Fruit fly (Drosophila melanogaster): Measurements from ENCODE around the gene knk.
A peak's percentile ranks its signal among the peaks of the same experiment; 100 is the strongest.

Gene knk

DNA sequence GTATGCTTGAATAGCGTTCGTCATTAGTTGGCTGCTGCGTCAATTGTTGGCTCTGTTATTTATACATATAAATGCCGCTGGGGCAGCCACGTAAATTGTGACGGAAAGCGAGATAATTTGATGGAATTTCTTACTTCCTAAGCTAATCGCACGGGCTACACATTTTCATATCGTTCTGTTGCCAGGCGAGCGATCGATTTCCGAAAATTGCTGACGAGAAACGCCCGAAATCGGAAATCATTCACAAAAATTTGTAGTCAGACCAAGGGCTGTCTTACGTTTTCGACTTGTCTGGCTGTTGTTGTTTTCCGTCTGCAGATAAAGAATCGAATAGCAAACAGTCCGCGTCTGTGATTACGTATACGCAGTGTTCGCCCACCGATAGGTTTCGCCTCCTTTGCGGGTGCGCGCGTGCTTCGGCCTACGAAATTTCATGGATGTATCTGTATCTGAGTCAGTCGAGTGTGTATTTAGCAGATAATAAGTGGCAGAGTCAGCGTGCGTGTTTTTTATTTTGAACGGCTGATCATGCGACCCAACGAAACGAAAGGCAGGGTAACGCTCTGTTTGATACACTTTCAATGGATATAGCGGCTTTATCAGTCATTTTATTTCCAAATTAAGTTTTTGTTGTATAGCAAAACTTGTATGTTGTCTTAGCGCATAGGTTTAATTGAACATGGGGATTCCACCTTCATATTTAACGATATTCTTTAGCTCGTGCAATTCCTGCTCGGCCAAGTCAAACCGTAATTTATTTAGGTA lies 27.8 kb downstream of the knk start (continued):
- TF ChIP-seq mld (GFP tag; IDR thresholded peaks at IDR 0.05; ENCODE audit: partially characterized antibody) = no peak
- TF ChIP-seq z (GFP tag; IDR thresholded peaks at IDR 0.05) = no peak
- TF ChIP-seq CG15011 (GFP tag; optimal IDR thresholded peaks at IDR 0.05) = peak; percentile 33
- no peak for TF ChIP-seq unc-4 (GFP tag; IDR thresholded peaks at IDR 0.05; ENCODE audit: partially characterized antibody)
- TF ChIP-seq CG2116 (GFP tag; optimal IDR thresholded peaks at IDR 0.05) = peak; percentile 3
- TF ChIP-seq Fer1 (GFP tag; optimal IDR thresholded peaks at IDR 0.05) = peak; percentile 76
- peak; percentile 73 for TF ChIP-seq Ptx1 (GFP tag; IDR thresholded peaks at IDR 0.05)
- peak; percentile 90 for TF ChIP-seq sug (tag; optimal IDR thresholded peaks at IDR 0.05)
- TF ChIP-seq Dek (tag; optimal IDR thresholded peaks at IDR 0.05) = peak; percentile 63
- TF ChIP-seq aop (GFP tag; IDR thresholded peaks at IDR 0.05) = no peak
- TF ChIP-seq Dip3 (GFP tag; optimal IDR thresholded peaks at IDR 0.05) = peak; percentile 60
- no peak for TF ChIP-seq CG14965 (GFP tag; optimal IDR thresholded peaks at IDR 0.05; ENCODE audit: borderline replicate concordance)
- no peak for TF ChIP-seq inv (GFP tag; IDR thresholded peaks at IDR 0.05; ENCODE audit: partially characterized antibody)
- TF ChIP-seq CG5245 (GFP tag; optimal IDR thresholded peaks at IDR 0.05) = no peak
- TF ChIP-seq so (GFP tag; IDR thresholded peaks at IDR 0.05) = peak; percentile 62; the same call in 1 of the 3 replicates
- TF ChIP-seq Hr78 (GFP tag; optimal IDR thresholded peaks at IDR 0.05) = peak in 1 of 2 experiments; percentile 88
- TF ChIP-seq CG9817 (tag; optimal IDR thresholded peaks at IDR 0.05) = peak; percentile 74
- TF ChIP-seq HHEX (GFP tag; optimal IDR thresholded peaks at IDR 0.05) = peak; percentile 82
- TF ChIP-seq CG16863 (GFP tag; optimal IDR thresholded peaks at IDR 0.05) = peak; percentile 53
- TF ChIP-seq luna (GFP tag; optimal IDR thresholded peaks at IDR 0.05) = peak; percentile 55
- TF ChIP-seq CG10267 (tag; optimal IDR thresholded peaks at IDR 0.05) = peak; percentile 39
- peak; percentile 34 for TF ChIP-seq trh (GFP tag; optimal IDR thresholded peaks at IDR 0.05)
- peak; percentile 53 for TF ChIP-seq CG1603 (tag; optimal IDR thresholded peaks at IDR 0.05)
- TF ChIP-seq eyg (GFP tag; optimal IDR thresholded peaks at IDR 0.05) = peak; percentile 66
- TF ChIP-seq nau (GFP tag; optimal IDR thresholded peaks at IDR 0.05) = peak; percentile 57
- peak; percentile 58 for TF ChIP-seq Adf1 (GFP tag; IDR thresholded peaks at IDR 0.05)
- TF ChIP-seq Antp (GFP tag; optimal IDR thresholded peaks at IDR 0.05) = peak; percentile 77
- peak; percentile 39 for TF ChIP-seq wek (GFP tag; optimal IDR thresholded peaks at IDR 0.05)
- peak; percentile 13 for TF ChIP-seq CG10462 (GFP tag; optimal IDR thresholded peaks at IDR 0.05)
- TF ChIP-seq ttk (GFP tag; IDR thresholded peaks at IDR 0.05) = peak; percentile 61
- TF ChIP-seq CG17568 (GFP tag; optimal IDR thresholded peaks at IDR 0.05) = peak; percentile 19
- peak; percentile 50 for TF ChIP-seq pho (GFP tag; optimal IDR thresholded peaks at IDR 0.05)
- TF ChIP-seq Gug (GFP tag; IDR thresholded peaks at IDR 0.05) = peak; percentile 58; the same call in 2 of the 4 replicates
- TF ChIP-seq gsb-n (tag; optimal IDR thresholded peaks at IDR 0.05) = no peak
- TF ChIP-seq CG7963 (GFP tag; IDR thresholded peaks at IDR 0.05; ENCODE audit: partially characterized antibody) = no peak
- no peak for TF ChIP-seq CG14860 (GFP tag; IDR thresholded peaks at IDR 0.05; ENCODE audit: partially characterized antibody)
- no peak for TF ChIP-seq sna (GFP tag; IDR thresholded peaks at IDR 0.05; ENCODE audit: partially characterized antibody)
- no peak for TF ChIP-seq CG8478 (optimal IDR thresholded peaks at IDR 0.05)
- TF ChIP-seq CG10321 (GFP tag; IDR thresholded peaks at IDR 0.05) = no peak
- peak; percentile 51; the same call in 1 of the 3 replicates for TF ChIP-seq ken (GFP tag; IDR thresholded peaks at IDR 0.05)
- peak; percentile 55 for TF ChIP-seq Asciz (GFP tag; optimal IDR thresholded peaks at IDR 0.05)
- TF ChIP-seq CG17385 (GFP tag; optimal IDR thresholded peaks at IDR 0.05) = peak; percentile 69
- TF ChIP-seq maf-S (GFP tag; optimal IDR thresholded peaks at IDR 0.05) = peak; percentile 42
- TF ChIP-seq Scr (GFP tag; IDR thresholded peaks at IDR 0.05; ENCODE audit: partially characterized antibody) = peak; percentile 30; the same call in 1 of the 2 replicates
- TF ChIP-seq CG9215 (GFP tag; IDR thresholded peaks at IDR 0.05) = peak; percentile 59
- TF ChIP-seq psq (GFP tag; optimal IDR thresholded peaks at IDR 0.05) = no peak
- no peak for TF ChIP-seq CG12104 (GFP tag; optimal IDR thresholded peaks at IDR 0.05)
- no peak for TF ChIP-seq ftz-f1 (GFP tag; optimal IDR thresholded peaks at IDR 0.05)
- TF ChIP-seq B-H2 (GFP tag; optimal IDR thresholded peaks at IDR 0.05) = peak; percentile 51

Measured in whole organism, embryonic.